Worm (Caenorhabditis elegans) whole organism, L3 larva: ENCODE measurements around the gene H06H21.8.

Source experiments
- ama-1 ChIP-seq: fragments of 150-350 bp; optimal IDR thresholded peaks from 2 replicates; lab custom pipeline; 2018
- fos-1 ChIP-seq: fragments of 150-350 bp; optimal IDR thresholded peaks from 2 replicates; lab custom pipeline; 2014; ENCODE audit warnings: missing biosample characterization, missing genetic modification characterization
- mdl-1 ChIP-seq: fragments of 150-350 bp; optimal IDR thresholded peaks from 2 replicates; lab custom pipeline; 2014; ENCODE audit warnings: missing biosample characterization, missing genetic modification characterization
- mml-1 ChIP-seq: fragments of 150-350 bp; sonication (generic microtip); optimal IDR thresholded peaks from 3 replicates; lab custom pipeline; 2014; ENCODE audit warnings: missing biosample characterization, missing genetic modification characterization
- nhr-25 ChIP-seq: sonication (generic microtip); optimal IDR thresholded peaks from 2 replicates; lab custom pipeline; 2017; ENCODE audit warnings: missing biosample characterization, missing genetic modification characterization
- nhr-43 ChIP-seq: sonication (generic microtip); optimal IDR thresholded peaks from 2 replicates; lab custom pipeline; 2016; ENCODE audit warnings: mild to moderate bottlenecking, missing genetic modification characterization, missing compliant biosample characterization; ENCODE audit not compliant: poor library complexity, severe bottlenecking
- nhr-76 ChIP-seq: fragments of 150-350 bp; sonication (generic microtip); optimal IDR thresholded peaks from 5 replicates; lab custom pipeline; 2014; ENCODE audit warnings: missing biosample characterization, missing genetic modification characterization
- pha-4 ChIP-seq: fragments of 150-350 bp; optimal IDR thresholded peaks from 2 replicates; lab custom pipeline; 2014; ENCODE audit warnings: missing biosample characterization, missing genetic modification reagents, missing genetic modification characterization
- snpc-4 ChIP-seq: fragments of 150-350 bp; optimal IDR thresholded peaks from 2 replicates; lab custom pipeline; 2014; ENCODE audit warnings: missing biosample characterization, missing genetic modification characterization
- unc-62 ChIP-seq: fragments of 150-350 bp; sonication (generic microtip); optimal IDR thresholded peaks from 4 replicates; lab custom pipeline; 2014; ENCODE audit warnings: missing biosample characterization, missing genetic modification reagents, missing genetic modification characterization
- ztf-4 ChIP-seq: fragments of 150-350 bp; optimal IDR thresholded peaks from 2 replicates; lab custom pipeline; 2014; ENCODE audit warnings: missing biosample characterization, missing genetic modification characterization

- TF ChIP-seq unc-62 (no peak), nhr-25 (tag; lab: Kevin White, UChicago) (no peak), fos-1 (no peak), nhr-76 (tag; lab: Kevin White, UChicago) (no peak), pha-4 (tag; lab: Kevin White, UChicago) (no peak), snpc-4 (tag; lab: Kevin White, UChicago) (no peak), ztf-4 (tag; lab: Kevin White, UChicago) (no peak), nhr-43 (tag; lab: Kevin White, UChicago) (no peak), mml-1 (tag; lab: Kevin White, UChicago) (no peak), ama-1 (lab: Kevin White, UChicago) (no peak), mdl-1 (tag; lab: Kevin White, UChicago) (no peak)
Observed at ce11 chrIV:4776001-4776400, 44.9 kb downstream of the H06H21.8 start, which contains the start of gene R11E3.19.
